Fruit fly (Drosophila melanogaster): ENCODE data around the gene Kat60.

The Kat60 gene

dm6 chr3R:5250530-5251242, 18.7 kb upstream of the Kat60 start (continued):
- TF ChIP-seq achi (GFP tag; optimal IDR thresholded peaks at IDR 0.05) (peak; percentile 60), CG11762 (GFP tag; optimal IDR thresholded peaks at IDR 0.05; ENCODE audit: insufficient read depth) (peak; percentile 35), lz (GFP tag; optimal IDR thresholded peaks at IDR 0.05) (peak; percentile 48), CG8319 (GFP tag; optimal IDR thresholded peaks at IDR 0.05) (peak; percentile 54), CG8632 (GFP tag; optimal IDR thresholded peaks at IDR 0.05) (peak; percentile 27), Ets21C (GFP tag; optimal IDR thresholded peaks at IDR 0.05) (peak; percentile 7), Hr39 (GFP tag; optimal IDR thresholded peaks at IDR 0.05) (peak; percentile 71), Sox14 (GFP tag; optimal IDR thresholded peaks at IDR 0.05) (peak; percentile 47), ss (GFP tag; optimal IDR thresholded peaks at IDR 0.05) (peak in 1 of 2 experiments; percentile 58), CG6808 (GFP tag; optimal IDR thresholded peaks at IDR 0.05) (peak; percentile 31), Blimp-1 (GFP tag; optimal IDR thresholded peaks at IDR 0.05) (no peak), Sox102F (GFP tag; optimal IDR thresholded peaks at IDR 0.05) (peak; percentile 57), CG9139 (GFP tag; optimal IDR thresholded peaks at IDR 0.05) (peak; percentile 11), net (GFP tag; optimal IDR thresholded peaks at IDR 0.05) (peak; percentile 65), svp (GFP tag) (peak; percentile 82)

DNA sequence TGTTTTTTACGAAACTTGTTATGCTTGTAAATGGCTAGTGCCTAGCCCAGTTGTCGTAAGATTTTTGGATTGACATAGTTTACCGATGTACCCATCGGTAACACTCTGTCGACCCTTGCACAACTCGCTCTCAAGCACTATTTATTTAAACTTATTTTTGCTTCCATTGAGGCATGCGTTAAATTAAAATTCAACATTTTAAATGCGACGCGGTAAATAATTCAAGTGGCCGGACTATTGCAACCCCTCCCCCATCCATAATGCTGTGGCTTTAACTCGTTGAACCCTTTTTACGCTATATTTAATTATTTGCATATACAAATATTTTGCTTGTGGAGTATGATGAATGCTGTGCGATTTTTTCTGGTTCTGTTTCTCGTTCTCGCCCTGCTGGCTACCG, 17.3 kb upstream of the Kat60 start:
- TF ChIP-seq CG3032 (tag; optimal IDR thresholded peaks at IDR 0.05) = peak; percentile 6
- peak; percentile 61 for TF ChIP-seq Eip78C (GFP tag)
- no peak for TF ChIP-seq CG3919 (GFP tag; optimal IDR thresholded peaks at IDR 0.05)

dm6 chr3R:5246950-5247349, 14.9 kb upstream of the Kat60 start:
- TF ChIP-seq Eip78C (GFP tag) = peak; percentile 25
- TF ChIP-seq CG8119 (GFP tag; IDR thresholded peaks at IDR 0.05) = no peak
- peak; percentile 43 for TF ChIP-seq vri (GFP tag; optimal IDR thresholded peaks at IDR 0.05)
- peak; percentile 86 for TF ChIP-seq svp (GFP tag)
- no peak for TF ChIP-seq Sox102F (GFP tag; optimal IDR thresholded peaks at IDR 0.05)
- peak; percentile 20 for TF ChIP-seq CG6854 (GFP tag; optimal IDR thresholded peaks at IDR 0.05)

- TF ChIP-seq cyc (GFP tag; optimal IDR thresholded peaks at IDR 0.05) (no peak), CG11762 (GFP tag; optimal IDR thresholded peaks at IDR 0.05; ENCODE audit: insufficient read depth) (no peak), CG3919 (GFP tag; optimal IDR thresholded peaks at IDR 0.05) (no peak), net (GFP tag; optimal IDR thresholded peaks at IDR 0.05) (no peak), Sox15 (GFP tag; optimal IDR thresholded peaks at IDR 0.05) (no peak), fkh (GFP tag; optimal IDR thresholded peaks at IDR 0.05) (no peak), acj6 (GFP tag; optimal IDR thresholded peaks at IDR 0.05) (no peak)
Observed at dm6 chr3R:5240721-5241120, 8.7 kb upstream of the Kat60 start, which contains the start of gene CG33293. Gene CG33293, minus strand, starts transcription at chr3R:5240735.

DNA sequence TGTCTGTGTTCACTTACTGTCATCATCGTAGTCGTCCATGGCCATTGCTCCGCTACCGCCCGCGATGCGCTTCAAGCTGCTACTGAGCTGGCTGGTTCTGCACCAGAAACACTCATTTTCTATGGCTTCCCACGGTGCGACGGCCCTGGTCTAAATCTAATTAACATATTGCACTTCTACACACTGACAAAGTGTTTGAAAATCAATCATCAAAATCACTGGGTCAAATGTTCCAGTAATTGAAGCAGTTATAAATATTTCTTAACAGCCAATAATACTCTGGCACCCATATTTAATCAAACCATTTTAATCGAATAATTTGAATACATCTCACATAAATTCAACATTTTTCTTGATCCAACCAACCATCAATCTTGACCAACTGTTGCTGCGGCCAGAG, 5.2 kb upstream of the Kat60 start, which contains the start of gene rtp:
rtp (minus strand) TSS at position 101 of the 400 bp plus-strand sequence.
- no peak for TF ChIP-seq topi (GFP tag; optimal IDR thresholded peaks at IDR 0.05)
- TF ChIP-seq CG8319 (GFP tag; optimal IDR thresholded peaks at IDR 0.05) = no peak

DNA sequence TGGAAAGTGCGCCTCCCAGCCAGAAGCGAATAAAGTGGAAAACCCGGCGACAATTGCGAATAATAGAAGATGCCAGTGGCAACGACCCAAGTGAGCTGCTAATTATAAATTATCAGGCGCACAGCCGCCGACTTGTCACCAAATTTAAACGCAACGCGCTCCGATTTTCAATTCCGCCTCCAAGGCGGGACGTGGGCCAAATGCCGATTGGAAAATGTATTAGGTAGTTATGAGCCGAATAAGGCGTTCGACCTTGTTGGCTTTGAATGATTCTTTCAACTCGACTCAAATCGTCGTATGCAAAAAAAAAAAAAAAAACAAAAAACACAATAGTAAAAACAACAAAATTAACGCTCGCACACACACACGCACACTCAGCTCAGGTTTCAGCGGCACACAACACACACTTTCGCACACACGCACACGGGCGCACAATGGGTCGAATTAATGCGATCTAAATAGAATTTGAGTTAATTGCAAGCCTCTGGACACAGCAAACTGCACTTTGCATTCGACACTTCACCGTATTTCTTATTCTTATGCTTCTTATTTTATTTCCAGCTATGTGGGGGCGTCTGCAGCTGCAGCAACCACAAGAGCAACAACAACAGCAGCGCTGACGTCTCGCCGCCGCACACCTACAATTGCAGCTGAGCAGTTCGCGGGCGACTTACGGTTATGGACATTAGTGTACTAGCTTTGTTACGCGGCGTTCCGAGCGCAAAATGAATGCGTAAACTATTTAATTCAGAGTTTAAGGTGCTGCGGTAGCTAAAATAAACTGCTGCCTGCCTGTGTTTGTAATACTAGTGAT, 419 bp downstream of the Kat60 start:
- TF ChIP-seq CG6808 (GFP tag; optimal IDR thresholded peaks at IDR 0.05) (no peak), fd85E (GFP tag; optimal IDR thresholded peaks at IDR 0.05) (no peak), ss (GFP tag; optimal IDR thresholded peaks at IDR 0.05) (peak in 1 of 2 experiments; percentile 44), CG15336 (GFP tag; IDR thresholded peaks at IDR 0.05) (peak; percentile 32; the same call in 1 of the 2 replicates), CG8119 (GFP tag; IDR thresholded peaks at IDR 0.05) (peak; percentile 52), CG10631 (GFP tag; optimal IDR thresholded peaks at IDR 0.05) (no peak), CG16779 (tag; optimal IDR thresholded peaks at IDR 0.05) (peak; percentile 53)

Measured in whole organism, prepupa.